Fruit fly (Drosophila melanogaster) whole organism, adult: Measurements from ENCODE around the gene CG10005.

Source experiments
- CG12768 ChIP-seq: fragments of 200-800 bp; sonication (Bioruptor generic); optimal IDR thresholded peaks from 2 replicates; lab custom pipeline; 2017; ENCODE audit warnings: missing biosample characterization, missing genetic modification characterization, mild to moderate bottlenecking, moderate library complexity, missing genetic modification reagents
- CG14711 ChIP-seq: fragments of 200-800 bp; sonication (Bioruptor generic); optimal IDR thresholded peaks from 2 replicates; lab custom pipeline; 2018; ENCODE audit warnings: missing biosample characterization, mild to moderate bottlenecking, missing genetic modification characterization, moderate library complexity
- CG1620 ChIP-seq: fragments of 200-800 bp; sonication (Bioruptor generic); optimal IDR thresholded peaks from 2 replicates; lab custom pipeline; 2016; ENCODE audit warnings: missing biosample characterization, missing genetic modification characterization
- CG33017 ChIP-seq: fragments of 200-800 bp; sonication (Bioruptor generic); optimal IDR thresholded peaks from 2 replicates; lab custom pipeline; 2018; ENCODE audit warnings: missing biosample characterization, mild to moderate bottlenecking, missing genetic modification characterization, moderate library complexity
- CG7101 ChIP-seq: fragments of 200-800 bp; sonication (Bioruptor generic); optimal IDR thresholded peaks from 2 replicates; lab custom pipeline; 2018; ENCODE audit warnings: missing biosample characterization, mild to moderate bottlenecking, missing genetic modification characterization, moderate library complexity
- Clk ChIP-seq: fragments of 200-800 bp; sonication (Bioruptor generic); optimal IDR thresholded peaks from 2 replicates; lab custom pipeline; 2017; ENCODE audit warnings: missing biosample characterization, missing genetic modification characterization
- Hr96 ChIP-seq: fragments of 200-800 bp; sonication (Bioruptor generic); optimal IDR thresholded peaks from 2 replicates; lab custom pipeline; 2016; ENCODE audit warnings: missing biosample characterization, missing genetic modification characterization
- cic ChIP-seq: fragments of 200-800 bp; sonication (Bioruptor generic); optimal IDR thresholded peaks from 2 replicates; lab custom pipeline; 2017; ENCODE audit warnings: missing biosample characterization, mild to moderate bottlenecking, missing genetic modification characterization, moderate library complexity
- cnc ChIP-seq, 2 experiments: fragments of >200 bp; optimal IDR thresholded peaks; 2 replicates each; lab custom pipeline; 2017
- kay ChIP-seq: fragments of 200-800 bp; sonication (Bioruptor generic); peaks from one replicate; lab custom pipeline; 2016; ENCODE audit warnings: missing biosample characterization, missing genetic modification characterization, borderline replicate concordance
- pad ChIP-seq: fragments of 200-800 bp; sonication (Bioruptor generic); optimal IDR thresholded peaks from 3 replicates; lab custom pipeline; 2017; ENCODE audit warnings: missing biosample characterization, missing genetic modification characterization, mild to moderate bottlenecking, moderate library complexity, missing genetic modification reagents

DNA sequence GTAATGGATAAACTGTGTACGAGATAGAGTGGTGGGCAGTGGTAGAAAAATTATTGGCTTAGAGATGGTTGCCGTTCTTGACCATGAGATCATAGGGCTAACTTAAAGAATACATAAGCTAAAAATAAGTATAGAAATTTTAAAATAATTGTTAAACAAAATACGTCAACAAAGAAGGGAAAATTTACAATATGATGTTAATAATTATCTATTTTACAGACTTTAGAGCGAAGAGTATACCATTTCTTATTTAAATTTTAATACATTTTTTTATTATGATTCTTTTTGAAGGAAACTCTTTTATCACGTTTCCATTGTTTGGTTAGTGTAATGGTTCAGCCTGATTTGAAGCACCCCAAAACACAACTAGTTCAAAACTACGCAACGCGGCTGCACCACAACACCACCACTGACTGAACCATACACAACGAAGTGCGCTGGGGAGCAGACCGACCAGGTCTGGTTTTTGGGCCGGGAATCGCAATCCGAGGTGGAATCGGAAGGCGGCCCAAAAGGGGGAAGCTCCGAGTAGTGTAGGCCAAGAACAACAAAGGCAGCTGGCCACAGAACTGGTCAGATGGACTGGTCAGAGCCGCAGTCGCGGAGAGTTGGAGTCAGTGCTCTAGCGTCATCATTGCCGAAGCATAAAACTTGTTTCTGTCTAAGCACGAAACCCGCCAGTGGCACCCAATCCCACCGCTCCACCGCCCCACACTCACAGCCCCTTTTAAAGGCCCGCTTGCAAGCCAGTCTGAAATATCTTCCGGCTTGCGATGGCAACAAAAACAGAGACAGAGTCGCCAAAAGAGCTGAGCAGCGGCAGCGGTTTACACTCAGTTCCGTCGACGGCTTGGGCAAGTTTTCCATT lies 31.3 kb downstream of the CG10005 start:
- TF ChIP-seq cic (GFP tag; lab: Kevin White, UChicago) (no peak), kay (no peak), Hr96 (GFP tag; lab: Kevin White, UChicago) (no peak), CG33017 (tag; lab: Kevin White, UChicago) (no peak), CG12768 (GFP tag; lab: Kevin White, UChicago) (no peak), cnc (optimal IDR thresholded peaks at IDR 0.05; lab: Kevin White, UChicago) (no peak), pad (GFP tag; lab: Kevin White, UChicago) (no peak), CG1620 (no peak), CG7101 (tag; lab: Kevin White, UChicago) (no peak), Clk (no peak), CG14711 (tag; lab: Kevin White, UChicago) (no peak)
